Fruit fly (Drosophila melanogaster): ENCODE data around the gene CG6621.

The CG6621 gene

DNA sequence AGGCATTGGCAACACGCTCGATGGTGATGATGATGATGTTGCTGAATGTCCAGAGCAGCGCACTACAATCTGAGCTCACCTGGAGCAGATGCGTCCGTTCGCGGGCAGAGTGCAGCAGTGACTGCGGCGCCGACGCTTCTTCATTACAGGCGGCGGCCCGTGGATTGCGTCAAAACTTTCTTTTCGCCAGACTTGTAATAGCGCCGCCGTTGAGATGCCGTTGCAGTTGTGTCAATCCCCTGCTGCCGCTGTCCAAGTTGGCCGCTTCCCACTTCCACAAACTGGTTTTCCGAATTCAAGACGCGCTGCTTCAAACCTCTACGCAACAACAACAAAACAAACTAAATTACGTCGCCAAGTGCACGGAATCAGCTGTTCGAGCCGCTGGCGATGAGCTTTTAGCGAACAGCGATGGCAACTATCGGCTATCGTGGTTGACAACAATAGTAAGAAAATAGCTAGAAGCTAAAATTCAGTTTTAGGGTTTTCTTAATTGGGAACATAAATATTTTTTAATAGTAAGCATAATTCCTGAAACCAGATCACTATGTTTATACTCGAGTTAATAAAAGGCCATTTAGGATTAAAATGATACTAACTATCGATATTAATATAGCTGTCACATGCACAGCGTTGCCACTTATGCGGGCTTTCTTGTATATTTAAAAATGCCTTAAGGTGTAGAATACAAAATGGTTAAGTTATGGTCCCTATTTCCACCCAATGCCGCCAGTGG, 11.3 kb downstream of the CG6621 start, which contains the start of gene Tpc1 (continued):
- TF ChIP-seq wek (GFP tag; optimal IDR thresholded peaks at IDR 0.05) (no peak), Atf-2 (GFP tag; optimal IDR thresholded peaks at IDR 0.05) (no peak), Drgx (GFP tag; IDR thresholded peaks at IDR 0.05) (no peak), tup (GFP tag; optimal IDR thresholded peaks at IDR 0.05) (no peak), CG15514 (GFP tag; optimal IDR thresholded peaks at IDR 0.05) (peak; percentile 58), dysf (GFP tag; IDR thresholded peaks at IDR 0.05) (no peak), Abd-B (GFP tag; optimal IDR thresholded peaks at IDR 0.05) (peak; percentile 48), hbn (GFP tag; IDR thresholded peaks at IDR 0.05; ENCODE audit: partially characterized antibody) (peak; percentile 84), ap (GFP tag; IDR thresholded peaks at IDR 0.05) (no peak), CoRest (tag; optimal IDR thresholded peaks at IDR 0.05) (peak; percentile 62), CG8765 (GFP tag; IDR thresholded peaks at IDR 0.05) (no peak), CG18476 (GFP tag; optimal IDR thresholded peaks at IDR 0.05) (no peak), CG2202 (tag; optimal IDR thresholded peaks at IDR 0.05) (no peak), CHES-1-like (GFP tag; optimal IDR thresholded peaks at IDR 0.05) (peak; percentile 44), CG17385 (GFP tag; optimal IDR thresholded peaks at IDR 0.05) (peak; percentile 13), CG33557 (GFP tag; optimal IDR thresholded peaks at IDR 0.05) (no peak), Dfd (GFP tag; optimal IDR thresholded peaks at IDR 0.05) (no peak), zen (tag; optimal IDR thresholded peaks at IDR 0.05) (peak; percentile 48), tna (GFP tag; IDR thresholded peaks at IDR 0.05; ENCODE audit: partially characterized antibody) (peak; percentile 22; the same call in 1 of the 2 replicates), slp2 (GFP tag; optimal IDR thresholded peaks at IDR 0.05) (no peak), CG11085 (GFP tag; IDR thresholded peaks at IDR 0.05) (no peak), CG15269 (tag; optimal IDR thresholded peaks at IDR 0.05) (peak; percentile 2), CG6854 (GFP tag; optimal IDR thresholded peaks at IDR 0.05) (no peak), CG17359 (tag; optimal IDR thresholded peaks at IDR 0.05) (no peak), Fer3 (tag; optimal IDR thresholded peaks at IDR 0.05) (no peak), CG9727 (GFP tag; optimal IDR thresholded peaks at IDR 0.05) (no peak), CG4820 (GFP tag; optimal IDR thresholded peaks at IDR 0.05) (peak; percentile 6), CG4707 (GFP tag; optimal IDR thresholded peaks at IDR 0.05) (no peak), disco-r (GFP tag; optimal IDR thresholded peaks at IDR 0.05) (peak; percentile 61), CG2889 (GFP tag; IDR thresholded peaks at IDR 0.05) (no peak), gcm2 (GFP tag; optimal IDR thresholded peaks at IDR 0.05) (no peak), CG34376 (GFP tag; optimal IDR thresholded peaks at IDR 0.05) (peak; percentile 51), bigmax (GFP tag; optimal IDR thresholded peaks at IDR 0.05) (no peak), ci (GFP tag; IDR thresholded peaks at IDR 0.05) (peak; percentile 50; the same call in 1 of the 3 replicates), CG17186 (GFP tag; optimal IDR thresholded peaks at IDR 0.05) (no peak), NFAT (GFP tag; IDR thresholded peaks at IDR 0.05) (peak; percentile 20; the same call in 1 of the 2 replicates), Bgb (GFP tag; IDR thresholded peaks at IDR 0.05; ENCODE audit: partially characterized antibody) (peak; percentile 73), CG9932 (GFP tag; IDR thresholded peaks at IDR 0.05) (peak; percentile 72), bab2 (GFP tag; optimal IDR thresholded peaks at IDR 0.05) (peak; percentile 24), Fer1 (GFP tag; optimal IDR thresholded peaks at IDR 0.05) (no peak), crc (GFP tag; optimal IDR thresholded peaks at IDR 0.05) (no peak), NC2β (GFP tag; optimal IDR thresholded peaks at IDR 0.05) (no peak), wdn (GFP tag; IDR thresholded peaks at IDR 0.05) (no peak), CG13287 (GFP tag; IDR thresholded peaks at IDR 0.05; ENCODE audit: partially characterized antibody) (peak; percentile 92), CG3407 (GFP tag; optimal IDR thresholded peaks at IDR 0.05) (no peak), Elba2 (GFP tag; optimal IDR thresholded peaks at IDR 0.05) (no peak), org-1 (GFP tag; optimal IDR thresholded peaks at IDR 0.05) (no peak), ssp (GFP tag; IDR thresholded peaks at IDR 0.05) (no peak), BEAF-32 (GFP tag; optimal IDR thresholded peaks at IDR 0.05) (peak; percentile 95)
